Worm (Caenorhabditis elegans) whole organism, L3 larva: ENCODE results near the gene C52D10.3.

Experiments used
- egl-27 ChIP-seq: sonication (generic microtip); optimal IDR thresholded peaks from 4 replicates; lab custom pipeline; 2017; ENCODE audit warnings: missing biosample characterization, missing genetic modification reagents, missing genetic modification characterization
- fkh-10 ChIP-seq: sonication (generic microtip); optimal IDR thresholded peaks from 2 replicates; lab custom pipeline; 2017; ENCODE audit warnings: missing biosample characterization, missing genetic modification reagents, missing genetic modification characterization
- lsy-12 ChIP-seq: sonication (generic microtip); optimal IDR thresholded peaks from 2 replicates; lab custom pipeline; 2016; ENCODE audit warnings: mild to moderate bottlenecking, missing genetic modification characterization, missing compliant biosample characterization
- nhr-77 ChIP-seq: fragments of 150-350 bp; optimal IDR thresholded peaks from 2 replicates; lab custom pipeline; 2014; ENCODE audit warnings: missing biosample characterization, missing genetic modification characterization

DNA sequence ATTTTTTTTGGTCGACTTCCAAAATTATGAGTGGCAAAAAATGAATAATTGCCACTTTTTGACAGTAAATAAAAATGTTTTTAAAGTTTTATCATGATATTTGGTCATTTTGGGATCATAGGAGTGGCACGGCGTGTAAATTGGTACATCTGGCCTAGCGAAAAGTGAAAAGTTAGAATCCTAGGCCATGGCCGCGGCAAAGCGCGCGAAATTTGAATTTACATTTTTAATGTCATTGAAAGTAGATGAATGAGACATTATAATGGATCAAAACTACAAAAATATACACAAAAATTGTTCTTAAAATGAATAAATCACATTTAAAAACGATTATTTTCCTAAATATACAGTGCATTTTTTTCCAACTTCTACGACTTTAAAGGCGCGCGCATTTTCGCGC lies 49.8 kb upstream of the C52D10.3 start:
- TF ChIP-seq nhr-77 (tag; lab: Kevin White, UChicago) (no peak), egl-27 (tag; lab: Kevin White, UChicago) (no peak), fkh-10 (GFP tag; lab: Kevin White, UChicago) (no peak), lsy-12 (tag; lab: Kevin White, UChicago) (no peak)
